Worm (Caenorhabditis elegans) whole organism, L2 larva: ENCODE measurements around the gene T28A11.17.

ENCODE experiments used
- C34F6.9 ChIP-seq: fragments of 150-350 bp; optimal IDR thresholded peaks from 2 replicates; lab custom pipeline; 2014; ENCODE audit warnings: missing biosample characterization, missing genetic modification characterization
- F13H6.1 ChIP-seq: sonication (generic microtip); optimal IDR thresholded peaks from 2 replicates; lab custom pipeline; 2016; ENCODE audit warnings: missing genetic modification characterization, missing compliant biosample characterization
- R02D3.7 ChIP-seq: fragments of 150-350 bp; optimal IDR thresholded peaks from 2 replicates; lab custom pipeline; 2014; ENCODE audit warnings: missing biosample characterization, missing genetic modification characterization
- Y55F3AM.14 ChIP-seq: fragments of 200-800 bp; sonication (Bioruptor generic); optimal IDR thresholded peaks from 2 replicates; lab custom pipeline; 2018; ENCODE audit warnings: mild to moderate bottlenecking, missing genetic modification characterization, missing compliant biosample characterization
- ZK546.5 ChIP-seq: sonication (generic microtip); optimal IDR thresholded peaks from 2 replicates; lab custom pipeline; 2017; ENCODE audit warnings: missing biosample characterization, missing genetic modification characterization
- aly-2 ChIP-seq: fragments of 150-350 bp; optimal IDR thresholded peaks from 2 replicates; lab custom pipeline; 2014; ENCODE audit warnings: missing biosample characterization, missing genetic modification characterization
- blmp-1 ChIP-seq: sonication (generic microtip); optimal IDR thresholded peaks from 2 replicates; lab custom pipeline; 2017; ENCODE audit warnings: missing genetic modification characterization, mild to moderate bottlenecking, missing compliant biosample characterization, antibody characterized with exemption, moderate library complexity; ENCODE audit not compliant: insufficient read depth
- ceh-16 ChIP-seq: fragments of 150-350 bp; optimal IDR thresholded peaks from 2 replicates; lab custom pipeline; 2014; ENCODE audit warnings: missing biosample characterization, missing genetic modification characterization
- ceh-82 ChIP-seq: fragments of 150-350 bp; optimal IDR thresholded peaks from 2 replicates; lab custom pipeline; 2014; ENCODE audit warnings: missing biosample characterization, missing genetic modification characterization
- crh-2 ChIP-seq: sonication (generic microtip); optimal IDR thresholded peaks from 2 replicates; lab custom pipeline; 2017; ENCODE audit warnings: missing biosample characterization, missing genetic modification characterization
- egl-27 ChIP-seq: sonication (generic microtip); optimal IDR thresholded peaks from 3 replicates; lab custom pipeline; 2017; ENCODE audit warnings: missing biosample characterization, missing genetic modification reagents, missing genetic modification characterization
- elt-3 ChIP-seq: sonication (generic microtip); optimal IDR thresholded peaks from 2 replicates; lab custom pipeline; 2017; ENCODE audit warnings: missing biosample characterization, missing genetic modification characterization
- gmeb-1 ChIP-seq: fragments of 150-350 bp; optimal IDR thresholded peaks from 2 replicates; lab custom pipeline; 2014; ENCODE audit warnings: missing biosample characterization, missing genetic modification characterization
- lin-39 ChIP-seq: fragments of 150-350 bp; optimal IDR thresholded peaks from 2 replicates; lab custom pipeline; 2014; ENCODE audit warnings: missing biosample characterization, missing genetic modification reagents, missing genetic modification characterization
- lsy-2 ChIP-seq, 2 experiments: fragments of 150-350 bp in 1 of 2; sonication (generic microtip) in 1 of 2; optimal IDR thresholded peaks; 2 replicates each; lab custom pipeline; 2014 to 2017; ENCODE audit warnings: missing biosample characterization in 2 of 2, missing genetic modification characterization in 2 of 2
- mab-5 ChIP-seq: fragments of 150-350 bp; optimal IDR thresholded peaks from 2 replicates; lab custom pipeline; 2014; ENCODE audit warnings: missing biosample characterization, missing genetic modification characterization
- mbf-1 ChIP-seq: sonication (generic microtip); optimal IDR thresholded peaks from 2 replicates; lab custom pipeline; 2017; ENCODE audit warnings: missing biosample characterization, missing genetic modification characterization
- nhr-10 ChIP-seq: sonication (generic microtip); optimal IDR thresholded peaks from 2 replicates; lab custom pipeline; 2017; ENCODE audit warnings: missing biosample characterization, missing genetic modification characterization
- nhr-11 ChIP-seq: fragments of 150-350 bp; optimal IDR thresholded peaks from 2 replicates; lab custom pipeline; 2014; ENCODE audit warnings: missing biosample characterization, missing genetic modification characterization
- nhr-129 ChIP-seq: fragments of 150-350 bp; optimal IDR thresholded peaks from 2 replicates; lab custom pipeline; 2014; ENCODE audit warnings: missing biosample characterization, missing genetic modification characterization
- nhr-21 ChIP-seq: fragments of 150-350 bp; optimal IDR thresholded peaks from 2 replicates; lab custom pipeline; 2014; ENCODE audit warnings: missing biosample characterization, missing genetic modification characterization
- nhr-25 ChIP-seq: fragments of 150-350 bp; sonication (generic microtip); optimal IDR thresholded peaks from 3 replicates; lab custom pipeline; 2014; ENCODE audit warnings: missing biosample characterization, missing genetic modification characterization
- nhr-77 ChIP-seq: fragments of 150-350 bp; optimal IDR thresholded peaks from 2 replicates; lab custom pipeline; 2014; ENCODE audit warnings: missing biosample characterization, missing genetic modification characterization
- peb-1 ChIP-seq: fragments of 150-350 bp; optimal IDR thresholded peaks from 2 replicates; lab custom pipeline; 2014; ENCODE audit warnings: missing biosample characterization, missing genetic modification characterization
- skn-1 ChIP-seq: sonication (generic microtip); optimal IDR thresholded peaks from 2 replicates; lab custom pipeline; 2017; ENCODE audit warnings: missing biosample characterization, missing genetic modification characterization
- sma-9 ChIP-seq, 2 experiments: fragments of 150-350 bp in 1 of 2; sonication (generic microtip) in 1 of 2; optimal IDR thresholded peaks; 2 replicates each; lab custom pipeline; 2014 to 2016; ENCODE audit warnings: missing genetic modification characterization in 2 of 2, mild to moderate bottlenecking in 1 of 2, missing biosample characterization in 1 of 2, missing compliant biosample characterization in 1 of 2, missing genetic modification reagents in 1 of 2, moderate library complexity in 1 of 2
- snpc-4 ChIP-seq: fragments of 150-350 bp; optimal IDR thresholded peaks from 2 replicates; lab custom pipeline; 2014; ENCODE audit warnings: missing biosample characterization, missing genetic modification characterization
- zag-1 ChIP-seq: fragments of 150-350 bp; optimal IDR thresholded peaks from 2 replicates; lab custom pipeline; 2014; ENCODE audit warnings: missing biosample characterization, missing genetic modification characterization
- ztf-1 ChIP-seq: fragments of 200-800 bp; sonication (Bioruptor generic); conservative IDR thresholded peaks from 2 replicates; pipeline ENCODE4 v1.3.6; 2022; ENCODE audit warnings: missing genetic modification characterization, missing compliant biosample characterization

Gene T28A11.17

ce11 chrV:3269407-3269806 is 3.3 kb upstream of the T28A11.17 start, which contains the start of gene T28A11.19:
Gene T28A11.19, minus strand, starts transcription at chrV:3269514.
- TF ChIP-seq sma-9 (GFP tag; optimal IDR thresholded peaks at IDR 0.05; lab: Kevin White, UChicago) (peak; percentile 33), sma-9 (tag; optimal IDR thresholded peaks at IDR 0.05; lab: Kevin White, UChicago) (no peak), nhr-10 (tag; lab: Kevin White, UChicago) (no peak)
- TF ChIP-seq, all 48 proteins: peak for 1

ce11 chrV:3267950-3268349 is 1.9 kb upstream of the T28A11.17 start, which contains the start of gene T28A11.18:
Gene T28A11.18, minus strand, starts transcription at chrV:3268050.
- TF ChIP-seq aly-2 (tag; lab: Kevin White, UChicago) (no peak), F13H6.1 (tag; lab: Kevin White, UChicago) (no peak), skn-1 (tag; lab: Kevin White, UChicago) (no peak), nhr-10 (tag; lab: Kevin White, UChicago) (no peak), nhr-129 (tag; lab: Kevin White, UChicago) (no peak), ceh-82 (tag; lab: Kevin White, UChicago) (no peak)

ce11 chrV:3260075-3260474 is 6.0 kb downstream of the T28A11.17 start, which contains the start of gene srbc-5:
Gene srbc-5, plus strand, starts transcription at chrV:3260375.
- no peak for TF ChIP-seq skn-1 (tag; lab: Kevin White, UChicago)
- no peak for TF ChIP-seq nhr-77 (tag; lab: Kevin White, UChicago)
- no peak for TF ChIP-seq crh-2 (tag; lab: Kevin White, UChicago)
- TF ChIP-seq ZK546.5 (tag; lab: Kevin White, UChicago), result no peak
- no peak for TF ChIP-seq nhr-129 (tag; lab: Kevin White, UChicago)
- no peak for TF ChIP-seq ceh-16
- TF ChIP-seq snpc-4 (tag; lab: Kevin White, UChicago), result no peak

- TF ChIP-seq sma-9 (GFP tag; optimal IDR thresholded peaks at IDR 0.05; lab: Kevin White, UChicago) (peak; percentile 88), sma-9 (tag; optimal IDR thresholded peaks at IDR 0.05; lab: Kevin White, UChicago) (no peak), F13H6.1 (tag; lab: Kevin White, UChicago) (peak; percentile 30), zag-1 (tag; lab: Kevin White, UChicago) (no peak)
Observed at ce11 chrV:3259168-3259622, 6.9 kb downstream of the T28A11.17 start, which contains the start of gene T28A11.16. Gene T28A11.16, minus strand, starts transcription at chrV:3259218.

ce11 chrV:3257277-3257676 is 8.8 kb downstream of the T28A11.17 start, which contains the start of gene T28A11.22:
Gene T28A11.22, plus strand, starts transcription at chrV:3257577.
- TF ChIP-seq mab-5 (tag; lab: Kevin White, UChicago) (no peak), skn-1 (tag; lab: Kevin White, UChicago) (no peak), gmeb-1 (no peak), nhr-11 (tag; lab: Kevin White, UChicago) (no peak), nhr-10 (tag; lab: Kevin White, UChicago) (no peak), nhr-77 (tag; lab: Kevin White, UChicago) (no peak), lin-39 (tag; lab: Kevin White, UChicago) (no peak), nhr-25 (no peak), ZK546.5 (tag; lab: Kevin White, UChicago) (no peak), nhr-21 (no peak)

- TF ChIP-seq mbf-1 (no peak), sma-9 (GFP tag; optimal IDR thresholded peaks at IDR 0.05; lab: Kevin White, UChicago) (no peak), sma-9 (tag; optimal IDR thresholded peaks at IDR 0.05; lab: Kevin White, UChicago) (no peak)
- TF ChIP-seq, all 48 proteins: peak for 0
Observed at ce11 chrV:3256809-3257208, 9.3 kb downstream of the T28A11.17 start.

- no peak for TF ChIP-seq skn-1 (tag; lab: Kevin White, UChicago)
- no peak for TF ChIP-seq ceh-82 (tag; lab: Kevin White, UChicago)
- TF ChIP-seq nhr-11 (tag; lab: Kevin White, UChicago), result no peak
- TF ChIP-seq ztf-1, result no peak
- TF ChIP-seq ZK546.5 (tag; lab: Kevin White, UChicago), result no peak
- TF ChIP-seq zag-1 (tag; lab: Kevin White, UChicago), result no peak
- TF ChIP-seq Y55F3AM.14 (GFP tag; lab: Kevin White, UChicago), result no peak
- no peak for TF ChIP-seq C34F6.9 (tag; lab: Kevin White, UChicago)
- TF ChIP-seq mab-5 (tag; lab: Kevin White, UChicago), result no peak
- TF ChIP-seq elt-3 (tag; lab: Kevin White, UChicago), result no peak
- TF ChIP-seq blmp-1 (tag; lab: Kevin White, UChicago), result no peak
- no peak for TF ChIP-seq egl-27 (tag; lab: Kevin White, UChicago)
- TF ChIP-seq nhr-21, result no peak
- TF ChIP-seq lsy-2 (tag; optimal IDR thresholded peaks at IDR 0.05; lab: Kevin White, UChicago), result no peak
- TF ChIP-seq R02D3.7 (tag; lab: Kevin White, UChicago), result no peak
- no peak for TF ChIP-seq mbf-1
- no peak for TF ChIP-seq peb-1 (tag; lab: Kevin White, UChicago)
Observed at ce11 chrV:3256051-3256450, 10.0 kb downstream of the T28A11.17 start, which contains the start of gene srt-63. Gene srt-63, minus strand, starts transcription at chrV:3256151.
